Fruit fly (Drosophila melanogaster) ovary, adult (tissue): Measurements from ENCODE around the gene CG14042.
A peak's percentile ranks its signal among the peaks of the same experiment; 100 is the strongest.

Source experiments
- CG17801 ChIP-seq: fragments of 200-800 bp; optimal IDR thresholded peaks from 2 replicates; lab custom pipeline; 2019; ENCODE audit warnings: missing biosample characterization, mild to moderate bottlenecking, missing genetic modification characterization, moderate library complexity; ENCODE audit not compliant: partially characterized antibody

CG14042 gene

DNA sequence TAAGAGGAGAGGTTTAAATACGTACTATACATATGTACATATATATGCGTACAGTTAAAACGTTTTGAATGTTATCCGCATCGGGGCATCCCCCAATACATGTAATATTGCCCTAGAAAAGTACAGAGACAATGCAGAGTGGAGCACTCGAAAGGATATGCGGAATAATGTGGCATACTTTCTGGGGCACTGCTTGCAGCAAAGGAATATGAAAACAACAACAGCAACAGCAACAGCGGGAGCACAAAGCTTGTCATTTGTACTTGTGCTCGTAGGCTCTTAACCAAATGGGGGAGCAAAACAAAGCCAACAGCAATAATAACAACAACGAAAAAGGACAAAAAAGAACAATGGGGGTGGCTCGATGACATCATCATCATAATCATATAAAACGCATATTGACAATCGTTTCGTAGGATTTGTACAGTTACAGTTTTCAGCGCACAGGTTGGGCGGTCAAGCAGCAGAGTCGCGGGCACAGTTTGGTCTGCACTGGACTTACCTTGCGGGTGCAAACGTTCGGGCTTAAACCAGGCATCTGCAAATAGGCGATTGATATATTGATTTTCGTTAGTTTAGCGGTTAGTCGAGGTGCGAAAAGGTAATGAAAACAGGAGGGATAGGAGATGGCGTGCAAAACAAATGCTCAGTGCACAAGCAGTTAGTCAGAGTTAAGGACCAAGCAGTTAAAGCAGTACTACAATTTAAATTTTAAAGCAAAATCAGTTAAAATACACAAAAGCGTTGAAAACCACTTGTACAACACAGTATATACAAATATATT lies 33.6 kb upstream of the CG14042 start:
- TF ChIP-seq CG17801, result no peak

DNA sequence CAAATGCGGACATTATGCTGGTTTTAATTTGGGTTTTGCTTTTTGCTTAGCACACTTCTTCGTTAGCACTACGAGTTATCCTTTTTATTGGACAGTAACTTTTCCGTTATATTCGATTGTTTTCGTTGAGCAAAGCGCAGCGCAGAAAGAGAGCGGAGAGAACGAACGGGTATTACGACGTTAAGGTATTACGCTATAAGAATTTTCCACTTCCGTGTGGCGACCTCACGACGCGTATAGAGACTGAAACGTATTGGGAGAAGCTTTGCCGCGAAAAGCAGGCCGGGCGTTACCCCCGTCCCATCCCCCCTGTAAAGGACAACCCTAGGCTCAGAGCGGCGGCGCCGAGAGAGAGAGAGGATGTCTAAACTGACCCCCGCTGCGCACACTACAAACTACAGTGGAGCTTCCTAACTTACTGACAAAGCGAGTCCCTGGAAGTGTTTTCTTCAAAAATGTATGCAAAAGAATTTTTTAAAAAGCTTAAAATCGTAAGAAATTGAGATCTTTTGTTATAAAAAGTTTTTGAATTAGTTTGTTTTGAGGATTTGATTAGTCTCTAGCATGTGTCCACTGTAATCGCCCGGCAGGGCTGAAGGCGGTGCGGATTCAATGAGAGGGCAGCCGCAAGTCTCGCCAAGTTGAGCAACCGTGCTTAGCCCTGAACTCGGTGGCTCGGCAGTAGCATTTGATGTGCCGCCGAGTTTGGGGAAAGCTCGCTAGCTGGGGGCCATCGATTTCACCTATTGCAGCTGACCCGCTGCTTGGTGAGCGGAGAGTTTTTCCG lies 32.6 kb upstream of the CG14042 start:
- peak; percentile 87 for TF ChIP-seq CG17801

DNA sequence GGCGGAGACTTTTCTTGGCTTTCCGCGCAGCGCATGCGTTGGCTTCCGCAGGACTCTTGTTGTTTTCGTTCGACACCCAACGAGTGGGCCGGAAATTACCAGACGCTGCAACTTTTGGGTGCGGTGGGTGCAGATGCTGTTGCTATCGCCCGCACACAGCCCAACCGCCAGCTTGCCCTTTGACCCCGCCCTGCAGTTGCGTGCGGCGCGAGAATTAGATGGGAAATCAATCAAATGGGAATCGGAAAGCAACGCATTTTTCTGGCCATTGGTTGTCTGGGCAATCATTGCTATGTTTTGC lies 32.1 kb upstream of the CG14042 start:
- TF ChIP-seq CG17801, result no peak

DNA sequence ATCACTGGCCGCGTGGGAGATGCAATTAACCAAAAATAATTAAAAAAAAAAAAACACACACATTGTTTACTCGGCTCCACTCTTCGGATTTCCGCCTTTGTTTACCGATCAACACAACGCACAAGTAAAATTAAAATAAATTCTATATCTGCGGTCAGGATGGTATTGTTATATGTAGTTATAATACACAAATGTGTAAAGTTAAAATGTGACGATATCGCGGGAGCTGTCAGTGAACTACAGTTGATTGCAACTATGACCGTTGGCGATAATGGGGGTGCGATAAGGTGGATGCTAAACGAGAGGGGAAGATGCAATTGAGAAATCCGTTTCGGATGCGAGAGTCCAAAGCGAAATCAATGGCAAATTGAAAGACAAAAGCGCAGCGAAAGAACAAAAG lies 31.2 kb upstream of the CG14042 start:
- TF ChIP-seq CG17801, result no peak

DNA sequence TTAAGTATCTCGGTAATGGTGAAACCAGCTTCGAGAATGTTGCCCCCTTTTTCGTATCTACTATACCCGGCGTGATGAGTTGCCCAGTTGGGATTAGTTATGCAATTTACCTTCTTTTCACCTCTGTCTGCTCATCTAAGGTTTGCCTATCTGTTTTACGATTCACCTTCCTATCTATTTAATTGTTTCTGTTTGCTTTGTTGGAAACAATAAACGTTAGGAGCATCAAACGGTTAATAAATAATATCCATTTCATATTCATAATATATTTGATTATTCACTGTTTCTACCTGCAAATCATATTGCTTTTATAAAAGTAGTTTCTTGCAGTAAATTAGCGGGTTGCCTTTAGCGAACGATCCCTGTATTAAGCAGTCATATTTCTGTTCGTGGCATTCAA lies 30.3 kb upstream of the CG14042 start:
- TF ChIP-seq CG17801, result peak; percentile 52

DNA sequence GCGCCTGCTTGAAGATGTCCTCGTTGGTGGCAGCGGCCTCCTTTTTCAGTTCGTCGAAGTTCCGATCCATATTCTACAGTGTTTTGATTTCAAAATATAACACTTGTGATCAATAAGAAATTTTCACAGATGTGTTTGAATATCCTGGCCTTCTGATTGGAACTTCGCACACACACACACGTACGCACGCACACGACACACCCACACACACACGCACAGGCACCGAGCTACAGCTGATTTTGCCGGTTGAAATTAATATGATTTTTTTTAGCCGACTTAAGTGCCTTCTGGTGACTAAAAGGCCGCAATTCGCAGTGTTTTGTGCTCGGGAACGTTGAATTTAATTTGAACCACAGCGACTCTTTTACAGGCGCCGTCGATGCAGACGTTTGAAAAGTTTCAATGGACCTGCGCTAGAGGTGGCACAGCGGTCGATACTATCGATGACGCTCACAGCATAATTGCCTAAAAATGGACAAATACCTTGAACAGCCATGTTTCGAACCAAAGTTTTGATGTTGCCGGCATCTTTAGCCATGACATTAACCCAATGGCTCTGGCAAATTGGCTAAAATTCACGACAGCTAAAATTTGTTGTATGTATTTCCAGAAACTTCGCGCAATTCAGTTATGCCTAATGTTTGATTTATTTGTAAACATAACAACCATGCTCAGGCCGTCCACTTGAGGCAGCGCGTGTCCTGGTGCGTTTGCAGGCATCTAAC lies 28.0 kb upstream of the CG14042 start, which contains the start of gene Rtnl1:
Gene Rtnl1 (minus strand): TSS at position 415 of the 725 bp plus-strand sequence.
- peak; percentile 42 for TF ChIP-seq CG17801

DNA sequence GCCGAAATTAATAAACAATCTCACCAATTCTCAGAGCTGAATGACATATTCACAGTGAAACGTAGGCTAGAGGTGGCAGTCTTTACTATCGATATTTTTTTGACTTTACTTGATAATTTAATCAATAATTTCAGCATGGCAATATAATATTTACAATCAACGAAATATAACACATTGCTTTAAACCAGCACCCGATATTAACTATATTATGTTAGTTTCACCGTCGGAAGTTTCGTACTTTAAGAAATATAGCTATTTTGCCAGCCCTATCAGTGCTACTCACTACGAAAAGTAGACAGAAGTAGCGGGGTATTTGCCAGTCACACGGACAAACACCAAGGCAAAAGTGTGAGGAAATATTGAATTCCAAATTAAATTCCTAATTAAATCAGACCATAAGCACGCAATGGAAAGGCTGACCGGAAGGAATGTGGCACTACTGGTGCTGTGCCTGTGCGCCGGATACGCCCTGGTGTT lies 26.7 kb upstream of the CG14042 start, which contains the start of the genes CG31917, Tfb5 and SelT:
Gene CG31917 (minus strand): TSS at position 51 of the 477 bp plus-strand sequence.
Gene Tfb5 (minus strand): TSS at position 51 of the 477 bp plus-strand sequence.
Gene SelT (plus strand): TSS at position 139 of the 477 bp plus-strand sequence.
- peak; percentile 73 for TF ChIP-seq CG17801

DNA sequence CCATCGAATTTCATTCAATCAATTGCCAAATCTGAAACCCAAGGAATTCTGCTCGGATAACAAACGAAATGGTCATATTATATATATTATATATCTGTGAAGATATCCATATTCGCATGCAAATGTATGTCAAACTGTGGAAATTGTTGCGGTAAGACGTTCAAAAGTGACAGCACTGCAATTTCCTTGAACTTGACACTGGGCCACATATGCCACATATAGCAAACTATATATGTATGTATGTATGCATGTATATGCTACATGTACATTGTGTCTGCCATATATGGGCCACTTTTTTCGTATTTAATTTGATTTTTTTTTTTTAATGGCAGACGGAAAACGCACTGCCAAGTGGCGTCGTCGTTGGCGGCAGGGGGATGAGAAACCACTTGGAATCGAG lies 17.0 kb upstream of the CG14042 start:
- no peak for TF ChIP-seq CG17801

DNA sequence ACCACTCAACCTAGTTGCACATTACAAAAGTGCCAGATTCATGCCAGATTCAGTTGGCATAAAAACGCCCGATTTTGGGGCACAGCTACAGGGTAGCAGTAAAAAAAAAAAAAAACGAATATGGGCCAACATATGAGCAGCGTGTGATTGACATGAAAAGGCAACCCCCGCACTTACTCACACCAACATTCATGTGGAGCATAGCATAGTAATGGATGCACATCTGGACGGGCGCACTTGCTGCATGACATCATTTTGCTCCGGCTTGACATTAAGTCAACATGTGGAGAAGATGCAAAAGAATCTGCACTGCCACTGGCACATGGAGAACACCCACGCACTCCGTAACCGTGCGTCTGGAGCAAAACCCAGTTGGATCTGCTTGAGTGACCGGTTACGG lies 14.9 kb upstream of the CG14042 start:
- TF ChIP-seq CG17801, result no peak

DNA sequence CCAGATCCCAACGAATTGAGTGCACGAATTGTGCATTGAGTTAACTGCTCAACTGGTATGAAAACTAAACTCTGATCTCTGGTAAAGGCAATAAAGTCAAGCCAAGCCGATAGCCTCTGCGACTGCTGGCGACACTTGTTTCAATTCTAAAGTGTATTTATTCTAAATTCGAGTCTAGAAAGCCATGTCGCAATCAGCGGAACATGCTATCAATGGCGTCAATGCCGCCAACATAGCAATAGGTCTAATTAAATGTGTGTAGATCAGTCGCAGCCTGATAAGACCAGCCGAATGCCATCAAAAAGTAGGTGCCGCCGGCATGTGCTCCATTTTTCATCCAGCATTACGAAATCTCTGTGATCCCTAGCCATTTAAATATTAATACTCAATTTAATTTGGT lies 12.0 kb upstream of the CG14042 start:
- no peak for TF ChIP-seq CG17801

DNA sequence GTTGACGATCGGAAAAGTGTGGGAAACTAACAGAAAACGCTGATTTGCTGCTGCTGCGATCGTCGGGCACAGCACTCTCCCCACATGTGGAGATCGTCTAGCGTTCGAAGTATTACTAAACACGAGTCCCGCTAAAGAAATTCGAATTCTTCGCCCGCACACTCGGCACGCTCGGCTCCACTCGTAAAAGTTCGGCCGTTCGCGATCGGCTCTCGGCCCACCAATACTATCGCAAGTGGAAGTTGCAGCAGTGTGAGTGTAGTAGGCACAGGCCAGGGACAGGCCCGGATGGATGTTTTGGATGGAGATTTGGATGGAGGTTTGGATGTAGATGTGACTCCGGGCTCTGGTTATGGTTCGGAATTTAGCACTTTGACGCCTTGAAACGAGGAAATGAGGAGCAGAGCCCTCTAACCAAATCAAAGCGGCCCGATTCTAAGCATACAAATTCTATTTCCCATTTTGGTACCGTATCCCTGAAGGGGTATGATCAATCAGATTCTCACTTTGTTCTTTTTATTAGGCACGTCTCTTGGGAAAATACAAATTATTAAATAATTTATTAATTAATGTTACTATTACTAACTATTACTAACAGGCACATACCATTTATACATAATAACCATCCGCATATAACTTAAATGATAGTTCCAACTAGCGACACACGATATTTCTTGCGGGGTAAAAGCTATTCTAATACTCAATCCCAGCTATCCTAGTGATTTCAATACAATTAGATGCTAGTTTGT lies 10.0 kb upstream of the CG14042 start:
- no peak for TF ChIP-seq CG17801

DNA sequence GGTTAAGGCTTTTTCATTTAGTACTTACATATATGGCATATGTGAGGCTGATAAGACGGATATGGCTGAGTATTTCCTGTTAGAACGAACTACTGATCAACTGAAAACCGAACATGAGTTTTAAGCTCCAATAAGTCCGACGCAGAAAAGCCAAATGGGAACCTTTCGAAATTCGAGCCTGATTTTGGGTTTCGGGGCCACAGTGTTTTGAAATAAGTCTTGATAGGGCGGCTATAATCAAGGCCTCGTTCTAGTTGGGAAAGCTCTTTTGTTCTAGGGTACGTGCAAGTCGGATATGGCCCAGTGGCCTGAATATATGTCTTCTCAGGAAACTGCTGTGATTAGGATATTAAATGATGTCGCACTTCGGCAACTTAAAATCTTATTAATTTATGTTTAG lies 9.4 kb upstream of the CG14042 start, which contains the start of gene vkg:
Gene vkg (minus strand): TSS at position 101 of the 400 bp plus-strand sequence.
- TF ChIP-seq CG17801, result no peak

DNA sequence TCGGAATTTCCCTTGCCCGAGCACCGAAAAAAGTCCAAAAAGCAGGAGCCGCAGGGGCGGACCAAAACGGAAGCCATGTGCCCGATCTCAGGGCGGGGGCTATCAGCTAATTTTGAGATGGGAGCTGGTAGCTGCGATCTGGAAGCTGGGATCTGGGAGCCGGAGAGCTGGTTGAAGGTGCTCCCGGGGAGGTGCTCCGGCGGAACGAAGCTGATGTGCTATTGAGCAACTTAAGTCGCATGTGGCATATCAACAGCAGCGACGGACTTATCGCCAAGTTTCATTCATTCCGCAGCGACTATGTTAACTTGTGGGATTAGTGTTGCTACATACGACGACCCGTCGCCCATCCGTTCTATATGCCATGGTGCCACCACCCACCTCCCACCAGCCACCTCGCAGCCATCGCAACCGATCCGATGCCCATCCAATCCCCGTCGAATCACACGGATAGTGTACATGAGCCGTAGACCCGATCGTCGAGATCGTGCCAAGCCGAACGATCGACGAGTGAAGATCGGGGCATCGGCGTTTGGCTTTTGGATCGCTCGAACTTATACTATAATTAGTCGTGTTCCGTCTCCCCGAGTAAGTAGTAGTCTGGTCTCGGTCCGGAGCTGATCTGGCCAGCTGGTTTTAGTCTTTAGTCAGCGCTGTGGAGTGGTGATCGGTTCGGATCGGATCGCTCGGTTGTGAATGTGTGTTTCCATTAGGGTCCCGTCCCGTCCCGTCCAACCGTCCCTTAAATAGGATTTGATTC lies 8.3 kb upstream of the CG14042 start, which contains the start of gene Col4a1:
Gene Col4a1 (plus strand): TSS at position 561 of the 760 bp plus-strand sequence.
- no peak for TF ChIP-seq CG17801

DNA sequence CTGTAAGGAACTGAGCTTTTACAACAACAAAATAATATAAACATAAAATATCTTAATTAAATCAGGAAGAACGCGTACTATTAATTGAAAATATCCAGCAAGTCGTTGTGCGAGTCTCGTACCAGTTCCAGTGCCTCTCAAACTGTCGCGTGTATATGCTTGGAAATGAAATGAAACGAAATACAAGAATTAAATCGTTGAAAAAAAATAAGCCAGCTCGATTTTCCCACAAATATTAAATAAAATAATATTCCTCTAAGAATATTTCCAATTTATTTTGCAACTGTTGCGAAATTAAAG lies 7.8 kb upstream of the CG14042 start:
- TF ChIP-seq CG17801, result no peak

DNA sequence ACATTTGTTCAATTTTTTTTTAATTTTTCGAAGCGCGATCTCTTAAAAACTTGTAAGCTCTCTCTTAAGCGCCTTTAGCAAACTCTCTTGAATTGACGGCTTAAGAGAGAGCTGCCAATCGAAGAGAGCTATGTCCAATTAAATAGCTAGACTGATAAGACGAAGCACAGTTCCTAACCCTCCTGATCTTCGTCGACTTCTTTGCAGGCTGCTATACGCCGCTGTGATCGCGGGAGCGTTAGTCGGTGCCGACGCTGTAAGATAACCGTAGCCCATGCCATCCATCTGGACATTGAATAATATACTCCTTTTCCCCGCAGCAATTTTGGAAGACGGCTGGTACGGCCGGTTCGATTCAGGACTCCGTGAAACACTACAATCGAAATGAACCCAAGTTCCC lies 7.0 kb upstream of the CG14042 start:
- TF ChIP-seq CG17801, result no peak
